Worm (Caenorhabditis elegans) whole organism, mixed stage, embryonic: ENCODE measurements around the gene ins-12.

ENCODE experiments used
- M03D4.4 ChIP-seq: sonication (generic microtip); optimal IDR thresholded peaks from 2 replicates; lab custom pipeline; 2017; ENCODE audit warnings: mild to moderate bottlenecking, missing genetic modification characterization, missing compliant biosample characterization
- bed-3 ChIP-seq: fragments of 200-800 bp; sonication (Bioruptor generic); optimal IDR thresholded peaks from 3 replicates; lab custom pipeline; 2018; ENCODE audit warnings: mild to moderate bottlenecking, missing genetic modification characterization, moderate library complexity, missing compliant biosample characterization
- blmp-1 ChIP-seq: fragments of 150-350 bp; optimal IDR thresholded peaks from 2 replicates; lab custom pipeline; 2014; ENCODE audit warnings: missing biosample characterization, missing genetic modification characterization
- ceh-39 ChIP-seq: fragments of 150-350 bp; optimal IDR thresholded peaks from 2 replicates; lab custom pipeline; 2014; ENCODE audit warnings: missing biosample characterization, missing genetic modification characterization
- ceh-43 ChIP-seq: fragments of 200-800 bp; sonication (Bioruptor generic); optimal IDR thresholded peaks from 2 replicates; lab custom pipeline; 2018; ENCODE audit warnings: mild to moderate bottlenecking, missing genetic modification characterization, moderate library complexity, missing compliant biosample characterization
- ceh-83 ChIP-seq: fragments of 200-800 bp; sonication (Bioruptor generic); optimal IDR thresholded peaks from 2 replicates; lab custom pipeline; 2018; ENCODE audit warnings: mild to moderate bottlenecking, missing genetic modification characterization, missing compliant biosample characterization
- ces-1 ChIP-seq: fragments of 150-350 bp; optimal IDR thresholded peaks from 2 replicates; lab custom pipeline; 2014; ENCODE audit warnings: missing biosample characterization, missing genetic modification reagents, missing genetic modification characterization
- cnd-1 ChIP-seq: fragments of 200-800 bp; sonication (Bioruptor generic); optimal IDR thresholded peaks from 2 replicates; lab custom pipeline; 2018; ENCODE audit warnings: mild to moderate bottlenecking, missing genetic modification characterization, missing compliant biosample characterization
- drap-1 ChIP-seq: fragments of 200-800 bp; sonication (Bioruptor generic); optimal IDR thresholded peaks from 3 replicates; lab custom pipeline; 2018; ENCODE audit warnings: mild to moderate bottlenecking, missing genetic modification characterization, missing compliant biosample characterization
- elt-1 ChIP-seq: sonication (generic microtip); optimal IDR thresholded peaks from 2 replicates; lab custom pipeline; 2017; ENCODE audit warnings: missing genetic modification characterization, mild to moderate bottlenecking, missing compliant biosample characterization, antibody characterized with exemption, moderate library complexity, borderline replicate concordance; ENCODE audit not compliant: insufficient read depth
- elt-3 ChIP-seq: fragments of 150-350 bp; optimal IDR thresholded peaks from 2 replicates; lab custom pipeline; 2014; ENCODE audit warnings: missing biosample characterization, missing genetic modification characterization
- flh-1 ChIP-seq: fragments of 200-800 bp; sonication (Bioruptor generic); optimal IDR thresholded peaks from 2 replicates; lab custom pipeline; 2018; ENCODE audit warnings: mild to moderate bottlenecking, missing genetic modification characterization, moderate library complexity, missing compliant biosample characterization
- ham-2 ChIP-seq: fragments of 200-800 bp; sonication (Bioruptor generic); optimal IDR thresholded peaks from 2 replicates; lab custom pipeline; 2018; ENCODE audit warnings: mild to moderate bottlenecking, missing genetic modification characterization, missing compliant biosample characterization
- hlh-1 ChIP-seq: fragments of 150-350 bp; optimal IDR thresholded peaks from 2 replicates; lab custom pipeline; 2014; ENCODE audit warnings: missing biosample characterization, missing genetic modification reagents, missing genetic modification characterization
- lin-32 ChIP-seq: fragments of 200-800 bp; sonication (Bioruptor generic); optimal IDR thresholded peaks from 2 replicates; lab custom pipeline; 2018; ENCODE audit warnings: mild to moderate bottlenecking, missing genetic modification characterization, missing compliant biosample characterization
- lsy-2 ChIP-seq: fragments of 150-350 bp; optimal IDR thresholded peaks from 2 replicates; lab custom pipeline; 2014; ENCODE audit warnings: missing biosample characterization, missing genetic modification characterization
- mab-5 ChIP-seq: fragments of 150-350 bp; optimal IDR thresholded peaks from 2 replicates; lab custom pipeline; 2014; ENCODE audit warnings: missing biosample characterization, missing genetic modification characterization
- mep-1 ChIP-seq: fragments of 150-350 bp; optimal IDR thresholded peaks from 2 replicates; lab custom pipeline; 2017; ENCODE audit warnings: missing biosample characterization, missing genetic modification reagents, missing genetic modification characterization, inconsistent platforms
- mls-2 ChIP-seq: sonication (generic microtip); optimal IDR thresholded peaks from 2 replicates; lab custom pipeline; 2016; ENCODE audit warnings: mild to moderate bottlenecking, missing genetic modification characterization, moderate library complexity, missing compliant biosample characterization
- nhr-2 ChIP-seq: fragments of 150-350 bp; optimal IDR thresholded peaks from 2 replicates; lab custom pipeline; 2014; ENCODE audit warnings: missing biosample characterization, missing genetic modification characterization
- nhr-237 ChIP-seq: fragments of 150-350 bp; optimal IDR thresholded peaks from 2 replicates; lab custom pipeline; 2014; ENCODE audit warnings: missing biosample characterization, missing genetic modification characterization
- nhr-28 ChIP-seq: fragments of 150-350 bp; optimal IDR thresholded peaks from 2 replicates; lab custom pipeline; 2014; ENCODE audit warnings: missing biosample characterization, missing genetic modification characterization
- pha-4 ChIP-seq: fragments of 150-350 bp; optimal IDR thresholded peaks from 2 replicates; lab custom pipeline; 2018; ENCODE audit warnings: missing biosample characterization, missing genetic modification reagents, missing genetic modification characterization
- sem-2 ChIP-seq: fragments of 200-800 bp; sonication (Bioruptor generic); optimal IDR thresholded peaks from 2 replicates; lab custom pipeline; 2018; ENCODE audit warnings: mild to moderate bottlenecking, missing genetic modification characterization, missing compliant biosample characterization
- snpc-4 ChIP-seq: fragments of 150-350 bp; optimal IDR thresholded peaks from 2 replicates; lab custom pipeline; 2014; ENCODE audit warnings: missing biosample characterization, missing genetic modification characterization
- sptf-1 ChIP-seq: sonication (generic microtip); optimal IDR thresholded peaks from 2 replicates; lab custom pipeline; 2017; ENCODE audit warnings: mild to moderate bottlenecking, missing genetic modification characterization, moderate library complexity, missing compliant biosample characterization
- unc-120 ChIP-seq: sonication (generic microtip); optimal IDR thresholded peaks from 2 replicates; lab custom pipeline; 2017; ENCODE audit warnings: missing genetic modification characterization, missing compliant biosample characterization; ENCODE audit not compliant: poor library complexity, severe bottlenecking
- unc-62 ChIP-seq: fragments of 150-350 bp; optimal IDR thresholded peaks from 2 replicates; lab custom pipeline; 2014; ENCODE audit warnings: missing biosample characterization, missing genetic modification reagents, missing genetic modification characterization
- zip-8 ChIP-seq: fragments of 150-350 bp; optimal IDR thresholded peaks from 2 replicates; lab custom pipeline; 2014; ENCODE audit warnings: missing biosample characterization, missing genetic modification characterization
- ztf-11 ChIP-seq: fragments of 150-350 bp; optimal IDR thresholded peaks from 2 replicates; lab custom pipeline; 2014; ENCODE audit warnings: missing biosample characterization, missing genetic modification characterization

ins-12 gene

ce11 chrII:5544145-5544515, 10.3 kb upstream of the ins-12 start:
- TF ChIP-seq nhr-2 (peak; percentile 23), elt-3 (tag; lab: Kevin White, UChicago) (no peak), unc-62 (GFP tag; lab: Kevin White, UChicago) (no peak)

ce11 chrII:5544764-5545163, 9.7 kb upstream of the ins-12 start, which contains the start of gene ins-13:
ins-13 (minus strand) TSS chrII:5544864.
- TF ChIP-seq ceh-39 (tag; lab: Kevin White, UChicago) = no peak
- TF ChIP-seq unc-120 (tag; lab: Kevin White, UChicago) = no peak
- no peak for TF ChIP-seq mab-5 (tag; lab: Kevin White, UChicago)
- TF ChIP-seq pha-4 = no peak
- TF ChIP-seq drap-1 (GFP tag; lab: Kevin White, UChicago) = no peak
- TF ChIP-seq lin-32 (GFP tag; lab: Kevin White, UChicago) = no peak
- TF ChIP-seq lsy-2 (tag; lab: Kevin White, UChicago) = no peak
- TF ChIP-seq ham-2 = no peak
- TF ChIP-seq hlh-1 (tag; lab: Kevin White, UChicago) = no peak
- TF ChIP-seq sem-2 (GFP tag; lab: Kevin White, UChicago) = no peak
- TF ChIP-seq bed-3 = no peak
- no peak for TF ChIP-seq elt-3 (tag; lab: Kevin White, UChicago)
- TF ChIP-seq nhr-28 = no peak
- no peak for TF ChIP-seq nhr-237 (tag; lab: Kevin White, UChicago)
- no peak for TF ChIP-seq cnd-1 (tag; lab: Kevin White, UChicago)

- no peak for TF ChIP-seq lsy-2 (tag; lab: Kevin White, UChicago)
- no peak for TF ChIP-seq elt-1
- TF ChIP-seq blmp-1 (tag; lab: Kevin White, UChicago) = no peak
- TF ChIP-seq ceh-43 (GFP tag; lab: Kevin White, UChicago) = no peak
- TF ChIP-seq ztf-11 (tag; lab: Kevin White, UChicago) = no peak
- TF ChIP-seq snpc-4 (tag; lab: Kevin White, UChicago) = no peak
- TF ChIP-seq drap-1 (GFP tag; lab: Kevin White, UChicago) = no peak
- TF ChIP-seq ceh-83 (GFP tag; lab: Kevin White, UChicago) = no peak
- no peak for TF ChIP-seq ces-1
- no peak for TF ChIP-seq flh-1
- TF ChIP-seq ceh-39 (tag; lab: Kevin White, UChicago) = no peak
- no peak for TF ChIP-seq hlh-1 (tag; lab: Kevin White, UChicago)
- no peak for TF ChIP-seq nhr-2
- TF ChIP-seq sptf-1 (tag; lab: Kevin White, UChicago) = no peak
- no peak for TF ChIP-seq bed-3
- TF ChIP-seq M03D4.4 (tag; lab: Kevin White, UChicago) = no peak
Observed at ce11 chrII:5547442-5547894, 6.9 kb upstream of the ins-12 start, which contains the start of gene acdh-2. acdh-2 (minus strand) TSS chrII:5547492.

ce11 chrII:5549746-5550145, 4.7 kb upstream of the ins-12 start, which contains the start of gene C17C3.6:
C17C3.6 (plus strand) TSS chrII:5550046.
- TF ChIP-seq ztf-11 (tag; lab: Kevin White, UChicago) (no peak), hlh-1 (tag; lab: Kevin White, UChicago) (no peak), ceh-39 (tag; lab: Kevin White, UChicago) (no peak), unc-62 (GFP tag; lab: Kevin White, UChicago) (no peak), blmp-1 (tag; lab: Kevin White, UChicago) (no peak), drap-1 (GFP tag; lab: Kevin White, UChicago) (no peak), zip-8 (tag; lab: Kevin White, UChicago) (no peak)

- TF ChIP-seq blmp-1 (tag; lab: Kevin White, UChicago) = no peak
- TF ChIP-seq mls-2 (tag; lab: Kevin White, UChicago) = no peak
- TF ChIP-seq elt-1 = no peak
Observed at ce11 chrII:5551517-5551916, 2.9 kb upstream of the ins-12 start, which contains the start of gene C17C3.5. C17C3.5 (plus strand) TSS chrII:5551817.

ce11 chrII:5553531-5553930, 886 bp upstream of the ins-12 start:
- TF ChIP-seq lsy-2 (tag; lab: Kevin White, UChicago) = no peak
- no peak for TF ChIP-seq bed-3
- TF ChIP-seq ceh-39 (tag; lab: Kevin White, UChicago) = no peak
- no peak for TF ChIP-seq ceh-43 (GFP tag; lab: Kevin White, UChicago)
- TF ChIP-seq elt-3 (tag; lab: Kevin White, UChicago) = no peak
- no peak for TF ChIP-seq M03D4.4 (tag; lab: Kevin White, UChicago)
- no peak for TF ChIP-seq mep-1
- no peak for TF ChIP-seq lin-32 (GFP tag; lab: Kevin White, UChicago)
- TF ChIP-seq zip-8 (tag; lab: Kevin White, UChicago) = no peak
- no peak for TF ChIP-seq flh-1
- no peak for TF ChIP-seq ces-1
- TF ChIP-seq pha-4 = no peak
- no peak for TF ChIP-seq unc-62 (GFP tag; lab: Kevin White, UChicago)
- no peak for TF ChIP-seq elt-1
